Fruit fly (Drosophila melanogaster) whole organism: ENCODE data around the gene CG7985.
A peak's percentile ranks its signal among the peaks of the same experiment; 100 is the strongest.

ENCODE experiments used
- CG8478 ChIP-seq: fragments of >200 bp; optimal IDR thresholded peaks from 2 replicates; lab custom pipeline; 2018; ENCODE audit warnings: inconsistent platforms
- Dll ChIP-seq: fragments of >200 bp; optimal IDR thresholded peaks from 2 replicates; lab custom pipeline; 2017
- EcR ChIP-seq, 2 experiments: fragments of >200 bp; optimal IDR thresholded peaks; 2 replicates each; lab custom pipeline; 2017; ENCODE audit warnings: missing biosample characterization in 2 of 2, missing genetic modification characterization in 2 of 2, missing genetic modification reagents in 2 of 2
- pan ChIP-seq: fragments of >200 bp; optimal IDR thresholded peaks from 2 replicates; lab custom pipeline; 2017
- psq ChIP-seq: fragments of >200 bp; optimal IDR thresholded peaks from 2 replicates; lab custom pipeline; 2017
- usp ChIP-seq: fragments of >200 bp; optimal IDR thresholded peaks from 2 replicates; lab custom pipeline; 2017; ENCODE audit warnings: missing biosample characterization, missing genetic modification characterization, mixed read lengths

The CG7985 gene

dm6 chr3R:18199177-18199884, at the start of gene CG7985, which contains the start of gene Ssdp:
CG7985 (plus strand) TSS chr3R:18199857.
Ssdp (minus strand) TSS chr3R:18199595.
- TF ChIP-seq usp (GFP tag; lab: Kevin White, UChicago) (no peak), CG8478 (lab: Kevin White, UChicago) (no peak), psq (lab: Kevin White, UChicago) (peak; percentile 59), Dll (no peak), EcR (GFP tag; optimal IDR thresholded peaks at IDR 0.05; lab: Kevin White, UChicago) (no peak), pan (lab: Kevin White, UChicago) (no peak)

dm6 chr3R:18151820-18152219, 47.8 kb upstream of the CG7985 start, which contains the start of gene CG14316:
CG14316 (plus strand) TSS chr3R:18152120.
- no peak for TF ChIP-seq Dll
- no peak for TF ChIP-seq CG8478 (lab: Kevin White, UChicago)
- TF ChIP-seq psq (lab: Kevin White, UChicago), result no peak
- no peak for TF ChIP-seq EcR (GFP tag; optimal IDR thresholded peaks at IDR 0.05; lab: Kevin White, UChicago)
- no peak for TF ChIP-seq usp (GFP tag; lab: Kevin White, UChicago)
- no peak for TF ChIP-seq pan (lab: Kevin White, UChicago)

dm6 chr3R:18153698-18154097, 46.0 kb upstream of the CG7985 start:
- TF ChIP-seq psq (lab: Kevin White, UChicago), result no peak
- no peak for TF ChIP-seq Dll
- TF ChIP-seq CG8478 (lab: Kevin White, UChicago), result no peak
- no peak for TF ChIP-seq pan (lab: Kevin White, UChicago)
- no peak for TF ChIP-seq EcR (GFP tag; optimal IDR thresholded peaks at IDR 0.05; lab: Kevin White, UChicago)
- TF ChIP-seq usp (GFP tag; lab: Kevin White, UChicago), result no peak

- TF ChIP-seq Dll (no peak), CG8478 (lab: Kevin White, UChicago) (no peak), psq (lab: Kevin White, UChicago) (no peak)
Measured at dm6 chr3R:18156608-18157007, 43.0 kb upstream of the CG7985 start.

- TF ChIP-seq CG8478 (lab: Kevin White, UChicago) (no peak), pan (lab: Kevin White, UChicago) (no peak), usp (GFP tag; lab: Kevin White, UChicago) (no peak), Dll (no peak), psq (lab: Kevin White, UChicago) (no peak), EcR (GFP tag; optimal IDR thresholded peaks at IDR 0.05; lab: Kevin White, UChicago) (no peak)
Measured at dm6 chr3R:18157459-18157858, 42.2 kb upstream of the CG7985 start.

dm6 chr3R:18158401-18158800, 41.3 kb upstream of the CG7985 start, which contains the start of gene CG14315:
CG14315 (plus strand) TSS chr3R:18158701.
- TF ChIP-seq psq (lab: Kevin White, UChicago) (no peak), pan (lab: Kevin White, UChicago) (no peak), Dll (no peak), CG8478 (lab: Kevin White, UChicago) (no peak), usp (GFP tag; lab: Kevin White, UChicago) (no peak), EcR (GFP tag; optimal IDR thresholded peaks at IDR 0.05; lab: Kevin White, UChicago) (no peak)

- TF ChIP-seq CG8478 (lab: Kevin White, UChicago), result no peak
- no peak for TF ChIP-seq EcR (GFP tag; optimal IDR thresholded peaks at IDR 0.05; lab: Kevin White, UChicago)
- TF ChIP-seq usp (GFP tag; lab: Kevin White, UChicago), result no peak
- no peak for TF ChIP-seq psq (lab: Kevin White, UChicago)
Measured at dm6 chr3R:18160165-18160814, 39.4 kb upstream of the CG7985 start.

- TF ChIP-seq CG8478 (lab: Kevin White, UChicago) (no peak), Dll (no peak), psq (lab: Kevin White, UChicago) (no peak), pan (lab: Kevin White, UChicago) (no peak), usp (GFP tag; lab: Kevin White, UChicago) (no peak), EcR (GFP tag; optimal IDR thresholded peaks at IDR 0.05; lab: Kevin White, UChicago) (no peak)
Measured at dm6 chr3R:18164052-18164722, 35.5 kb upstream of the CG7985 start, which contains the start of the genes CG7218 and Cbp20. CG7218 (minus strand) TSS chr3R:18164397. Cbp20 (plus strand) TSS chr3R:18164661.

- TF ChIP-seq EcR (GFP tag; optimal IDR thresholded peaks at IDR 0.05; lab: Kevin White, UChicago) (no peak), usp (GFP tag; lab: Kevin White, UChicago) (no peak), Dll (no peak), psq (lab: Kevin White, UChicago) (no peak), pan (lab: Kevin White, UChicago) (no peak), CG8478 (lab: Kevin White, UChicago) (no peak)
Measured at dm6 chr3R:18166261-18166720, 33.4 kb upstream of the CG7985 start.

dm6 chr3R:18167173-18167415, 32.6 kb upstream of the CG7985 start, which contains the start of the genes CG7215 and Prx5:
CG7215 (minus strand) TSS chr3R:18167273.
Prx5 (minus strand) TSS chr3R:18167273.
- TF ChIP-seq psq (lab: Kevin White, UChicago), result no peak
- no peak for TF ChIP-seq EcR (GFP tag; optimal IDR thresholded peaks at IDR 0.05; lab: Kevin White, UChicago)
- no peak for TF ChIP-seq usp (GFP tag; lab: Kevin White, UChicago)
- TF ChIP-seq CG8478 (lab: Kevin White, UChicago), result no peak
- no peak for TF ChIP-seq pan (lab: Kevin White, UChicago)
- no peak for TF ChIP-seq Dll
